Worm (Caenorhabditis elegans) whole organism, late embryonic: Measurements from ENCODE around the gene snx-17.

Experiments used
- F13H6.1 ChIP-seq: sonication (generic microtip); optimal IDR thresholded peaks from 2 replicates; lab custom pipeline; 2016; ENCODE audit warnings: missing genetic modification characterization, missing compliant biosample characterization
- ama-1 ChIP-seq: fragments of 150-350 bp; optimal IDR thresholded peaks from 2 replicates; lab custom pipeline; 2014
- ceh-18 ChIP-seq: sonication (generic microtip); optimal IDR thresholded peaks from 2 replicates; lab custom pipeline; 2016; ENCODE audit warnings: missing genetic modification characterization, missing compliant biosample characterization
- ceh-9 ChIP-seq: sonication (generic microtip); optimal IDR thresholded peaks from 2 replicates; lab custom pipeline; 2016; ENCODE audit warnings: mild to moderate bottlenecking, missing genetic modification characterization, inconsistent platforms, missing compliant biosample characterization
- che-1 ChIP-seq: sonication (generic microtip); optimal IDR thresholded peaks from 2 replicates; lab custom pipeline; 2016; ENCODE audit warnings: mild to moderate bottlenecking, missing genetic modification characterization, missing compliant biosample characterization
- elt-2 ChIP-seq: sonication (generic microtip); optimal IDR thresholded peaks from 2 replicates; lab custom pipeline; 2016; ENCODE audit warnings: missing genetic modification reagents, missing genetic modification characterization, missing compliant biosample characterization
- ets-4 ChIP-seq: sonication (generic microtip); optimal IDR thresholded peaks from 2 replicates; lab custom pipeline; 2016; ENCODE audit warnings: missing genetic modification characterization, missing compliant biosample characterization
- fkh-10 ChIP-seq: fragments of 150-350 bp; optimal IDR thresholded peaks from 2 replicates; lab custom pipeline; 2014; ENCODE audit warnings: missing biosample characterization, missing genetic modification reagents, missing genetic modification characterization
- hlh-8 ChIP-seq: sonication (generic microtip); optimal IDR thresholded peaks from 2 replicates; lab custom pipeline; 2016; ENCODE audit warnings: missing genotype, missing genetic modification characterization, missing compliant biosample characterization
- mec-3 ChIP-seq: sonication (generic microtip); optimal IDR thresholded peaks from 2 replicates; lab custom pipeline; 2016; ENCODE audit warnings: borderline replicate concordance, missing genetic modification characterization, missing compliant biosample characterization
- nhr-11 ChIP-seq: fragments of 150-350 bp; optimal IDR thresholded peaks from 2 replicates; lab custom pipeline; 2014; ENCODE audit warnings: missing biosample characterization, missing genetic modification characterization

DNA sequence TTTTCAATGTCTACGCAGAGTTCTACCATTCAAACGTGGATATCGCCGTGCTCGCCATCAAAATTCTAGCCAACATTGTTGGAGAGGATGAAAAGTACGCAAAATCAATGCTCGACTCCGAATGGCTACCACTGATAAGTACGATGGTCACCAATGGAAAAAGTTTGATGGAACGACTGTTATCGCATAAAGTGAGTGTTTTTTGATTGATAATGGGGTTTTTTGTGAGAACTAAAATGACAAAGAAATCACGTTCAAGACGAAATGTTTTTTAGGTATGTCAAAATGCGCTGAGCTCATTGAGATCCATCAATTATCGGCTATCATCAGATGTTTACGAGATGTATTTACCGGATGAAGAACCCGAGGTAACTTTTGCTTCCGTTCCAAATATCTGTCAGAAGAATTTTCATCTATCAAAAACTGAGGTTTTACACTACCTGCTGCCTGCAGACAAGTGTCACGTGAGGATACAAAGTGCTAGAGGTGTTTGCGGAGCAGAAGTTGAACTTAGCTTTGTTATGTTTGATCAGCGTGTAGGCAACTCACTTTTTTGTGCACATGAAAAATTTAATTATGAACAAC lies 15.8 kb downstream of the snx-17 start:
- TF ChIP-seq ceh-9 (tag; lab: Kevin White, UChicago) (no peak), ceh-18 (tag; lab: Kevin White, UChicago) (no peak), F13H6.1 (no peak), mec-3 (tag; lab: Kevin White, UChicago) (no peak), elt-2 (tag; lab: Kevin White, UChicago) (no peak), nhr-11 (tag; lab: Kevin White, UChicago) (no peak), ets-4 (tag; lab: Kevin White, UChicago) (no peak), hlh-8 (tag; lab: Kevin White, UChicago) (no peak), che-1 (tag; lab: Kevin White, UChicago) (no peak), ama-1 (lab: Kevin White, UChicago) (no peak), fkh-10 (no peak)
